Fruit fly (Drosophila melanogaster) whole organism, adult: ENCODE data around the gene Veneno.

Source experiments
- CG14711 ChIP-seq: fragments of 200-800 bp; sonication (Bioruptor generic); optimal IDR thresholded peaks from 2 replicates; lab custom pipeline; 2018; ENCODE audit warnings: missing biosample characterization, mild to moderate bottlenecking, missing genetic modification characterization, moderate library complexity
- CG1620 ChIP-seq: fragments of 200-800 bp; sonication (Bioruptor generic); optimal IDR thresholded peaks from 2 replicates; lab custom pipeline; 2016; ENCODE audit warnings: missing biosample characterization, missing genetic modification characterization
- CG33017 ChIP-seq: fragments of 200-800 bp; sonication (Bioruptor generic); optimal IDR thresholded peaks from 2 replicates; lab custom pipeline; 2018; ENCODE audit warnings: missing biosample characterization, mild to moderate bottlenecking, missing genetic modification characterization, moderate library complexity
- CG5204 ChIP-seq: fragments of 200-800 bp; sonication (Bioruptor generic); optimal IDR thresholded peaks from 2 replicates; lab custom pipeline; 2016; ENCODE audit warnings: missing biosample characterization, missing genetic modification characterization
- CG7045 ChIP-seq: fragments of 200-800 bp; sonication (Bioruptor generic); optimal IDR thresholded peaks from 2 replicates; lab custom pipeline; 2017; ENCODE audit warnings: missing biosample characterization, mild to moderate bottlenecking, missing genetic modification characterization
- CG7101 ChIP-seq: fragments of 200-800 bp; sonication (Bioruptor generic); optimal IDR thresholded peaks from 2 replicates; lab custom pipeline; 2018; ENCODE audit warnings: missing biosample characterization, mild to moderate bottlenecking, missing genetic modification characterization, moderate library complexity
- bab1 ChIP-seq: fragments of 200-800 bp; sonication (Bioruptor generic); optimal IDR thresholded peaks from 3 replicates; lab custom pipeline; 2019; ENCODE audit warnings: missing biosample characterization, mild to moderate bottlenecking, missing genetic modification characterization, moderate library complexity
- cnc ChIP-seq, 2 experiments: fragments of >200 bp; optimal IDR thresholded peaks; 2 replicates each; lab custom pipeline; 2017
- kay ChIP-seq: fragments of 200-800 bp; sonication (Bioruptor generic); peaks from one replicate; lab custom pipeline; 2016; ENCODE audit warnings: missing biosample characterization, missing genetic modification characterization, borderline replicate concordance
- toe ChIP-seq: fragments of 200-800 bp; sonication (Bioruptor generic); optimal IDR thresholded peaks from 2 replicates; lab custom pipeline; 2016; ENCODE audit warnings: missing biosample characterization, missing genetic modification characterization

dm6 chr3R:8352961-8353728 lies 9.2 kb downstream of the Veneno start:
- peak; percentile 92 for TF ChIP-seq kay (GFP tag; lab: Kevin White, UChicago)
- no peak for TF ChIP-seq CG14711 (tag; lab: Kevin White, UChicago)
- TF ChIP-seq CG5204: no peak
- no peak for TF ChIP-seq CG7101 (tag; lab: Kevin White, UChicago)
- TF ChIP-seq CG33017 (tag; lab: Kevin White, UChicago): no peak
- no peak for TF ChIP-seq cnc (optimal IDR thresholded peaks at IDR 0.05; lab: Kevin White, UChicago)
- no peak for TF ChIP-seq bab1 (GFP tag; lab: Kevin White, UChicago)
- peak; percentile 40 for TF ChIP-seq toe (GFP tag; lab: Kevin White, UChicago)
- TF ChIP-seq CG1620 (GFP tag; lab: Kevin White, UChicago): no peak
- no peak for TF ChIP-seq CG7045 (GFP tag; lab: Kevin White, UChicago)
